Worm (Caenorhabditis elegans): ENCODE data around the gene F15D4.2.

DNA sequence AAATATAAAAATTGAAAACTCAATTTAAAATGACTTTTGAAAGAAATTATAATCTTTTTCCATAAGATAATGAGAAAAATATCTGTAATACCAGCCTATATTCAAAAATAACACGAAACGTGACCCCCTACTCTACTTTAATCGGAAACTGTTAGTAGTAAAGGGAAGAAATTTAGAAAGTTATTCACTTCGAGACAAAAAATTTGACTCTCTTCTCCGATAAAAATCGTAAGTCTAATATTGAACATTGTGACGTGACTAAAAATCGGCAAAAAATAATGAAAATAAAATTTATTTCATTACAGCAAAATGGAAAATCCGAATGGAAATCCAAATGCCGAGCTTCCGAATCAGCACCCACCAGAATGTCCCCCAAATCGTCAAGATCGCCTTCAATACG is 33.0 kb downstream of the F15D4.2 start, which contains the start of gene F15D4.6:
- TF ChIP-seq snpc-4 (tag; optimal IDR thresholded peaks at IDR 0.05) (no peak), aly-2 (tag; optimal IDR thresholded peaks at IDR 0.05) (no peak), lin-39 (tag; optimal IDR thresholded peaks at IDR 0.05) (no peak), fkh-2 (tag; optimal IDR thresholded peaks at IDR 0.05) (no peak), nhr-76 (tag; optimal IDR thresholded peaks at IDR 0.05) (no peak), unc-62 (GFP tag; optimal IDR thresholded peaks at IDR 0.05) (no peak)

Data from whole organism, L3 larva.